Fruit fly (Drosophila melanogaster): ENCODE results near the gene bocks.

Gene bocks

dm6 chr3R:9630053-9630632, 39.3 kb upstream of the bocks start (continued):
- no peak for TF ChIP-seq peb (GFP tag; IDR thresholded peaks at IDR 0.05)
- TF ChIP-seq CG17385 (GFP tag; optimal IDR thresholded peaks at IDR 0.05), result peak; percentile 98
- TF ChIP-seq CG34376 (GFP tag; optimal IDR thresholded peaks at IDR 0.05), result no peak
- TF ChIP-seq wdn (GFP tag; IDR thresholded peaks at IDR 0.05), result no peak

- TF ChIP-seq Xbp1 (GFP tag; optimal IDR thresholded peaks at IDR 0.05), result peak; percentile 24
- TF ChIP-seq pb (GFP tag; optimal IDR thresholded peaks at IDR 0.05), result no peak
- peak; percentile 9 for TF ChIP-seq Nf-YB (GFP tag; optimal IDR thresholded peaks at IDR 0.05)
- peak; percentile 56 for TF ChIP-seq CG1603 (tag; optimal IDR thresholded peaks at IDR 0.05)
- peak; percentile 57 for TF ChIP-seq pzg (GFP tag; optimal IDR thresholded peaks at IDR 0.05)
- TF ChIP-seq Myb (GFP tag; optimal IDR thresholded peaks at IDR 0.05), result peak; percentile 48
- peak; percentile 33; the same call in 1 of the 3 replicates for TF ChIP-seq Opbp (GFP tag; IDR thresholded peaks at IDR 0.05; ENCODE audit: partially characterized antibody)
- peak; percentile 57 for TF ChIP-seq Nf-YC (tag; optimal IDR thresholded peaks at IDR 0.05)
- TF ChIP-seq Ets97D (GFP tag; optimal IDR thresholded peaks at IDR 0.05), result peak; percentile 29
- no peak for TF ChIP-seq maf-S (GFP tag; optimal IDR thresholded peaks at IDR 0.05)
- peak; percentile 65 for TF ChIP-seq BEAF-32 (GFP tag; optimal IDR thresholded peaks at IDR 0.05)
- TF ChIP-seq YL-1 (GFP tag; optimal IDR thresholded peaks at IDR 0.05), result peak; percentile 80
- no peak for TF ChIP-seq eyg (GFP tag; optimal IDR thresholded peaks at IDR 0.05)
- peak; percentile 59 for TF ChIP-seq CG14710 (tag; optimal IDR thresholded peaks at IDR 0.05)
- peak; percentile 33 for TF ChIP-seq Tbp (GFP tag; optimal IDR thresholded peaks at IDR 0.05)
- TF ChIP-seq CG8478 (optimal IDR thresholded peaks at IDR 0.05), result no peak
- peak; percentile 40; the same call in 1 of the 2 replicates for TF ChIP-seq Dref (GFP tag; IDR thresholded peaks at IDR 0.05)
- TF ChIP-seq tin (GFP tag; optimal IDR thresholded peaks at IDR 0.05), result no peak
- TF ChIP-seq Dp (GFP tag; optimal IDR thresholded peaks at IDR 0.05), result peak; percentile 61
- peak; percentile 8 for TF ChIP-seq MESR4 (GFP tag; optimal IDR thresholded peaks at IDR 0.05)
- no peak for TF ChIP-seq CG5180 (GFP tag; optimal IDR thresholded peaks at IDR 0.05)
- peak; percentile 59 for TF ChIP-seq stwl (tag; optimal IDR thresholded peaks at IDR 0.05)
- TF ChIP-seq zf30C (GFP tag; optimal IDR thresholded peaks at IDR 0.05), result no peak
- TF ChIP-seq Max (GFP tag; optimal IDR thresholded peaks at IDR 0.05), result peak; percentile 63
- peak in 1 of 2 experiments; percentile 3 for TF ChIP-seq tll (GFP tag; optimal IDR thresholded peaks at IDR 0.05)
- no peak for TF ChIP-seq CG11085 (GFP tag; IDR thresholded peaks at IDR 0.05)
- peak; percentile 66 for TF ChIP-seq dm (GFP tag; optimal IDR thresholded peaks at IDR 0.05)
- no peak for TF ChIP-seq slbo (GFP tag; IDR thresholded peaks at IDR 0.05)
- no peak for TF ChIP-seq nerfin-1 (tag; optimal IDR thresholded peaks at IDR 0.05)
- peak; percentile 8 for TF ChIP-seq gfzf (GFP tag; optimal IDR thresholded peaks at IDR 0.05)
- peak; percentile 33 for TF ChIP-seq lbe (GFP tag; optimal IDR thresholded peaks at IDR 0.05)
- no peak for TF ChIP-seq grau (tag; optimal IDR thresholded peaks at IDR 0.05)
- no peak for TF ChIP-seq TFAM (GFP tag; optimal IDR thresholded peaks at IDR 0.05)
- peak; percentile 80 for TF ChIP-seq sens (GFP tag)
- peak; percentile 38 for TF ChIP-seq trem (tag; optimal IDR thresholded peaks at IDR 0.05)
- TF ChIP-seq CG13775 (GFP tag; optimal IDR thresholded peaks at IDR 0.05), result no peak
- TF ChIP-seq CG4424 (GFP tag; optimal IDR thresholded peaks at IDR 0.05), result no peak
- TF ChIP-seq CG10267 (tag; optimal IDR thresholded peaks at IDR 0.05), result peak; percentile 3
- peak; percentile 67 for TF ChIP-seq CG3995 (GFP tag; optimal IDR thresholded peaks at IDR 0.05)
- no peak for TF ChIP-seq CrebB (tag; optimal IDR thresholded peaks at IDR 0.05)
- TF ChIP-seq Hr39 (optimal IDR thresholded peaks at IDR 0.05), result no peak
- TF ChIP-seq CG13287 (GFP tag; IDR thresholded peaks at IDR 0.05; ENCODE audit: partially characterized antibody), result peak; percentile 74
- TF ChIP-seq Sry-δ (GFP tag; optimal IDR thresholded peaks at IDR 0.05), result peak; percentile 8
- TF ChIP-seq CG34376 (GFP tag; optimal IDR thresholded peaks at IDR 0.05), result peak; percentile 23
- no peak for TF ChIP-seq Hand (GFP tag; optimal IDR thresholded peaks at IDR 0.05)
- no peak for TF ChIP-seq pnt (GFP tag; optimal IDR thresholded peaks at IDR 0.05)
Measured at dm6 chr3R:9628607-9629006, 37.8 kb upstream of the bocks start.

Measured in whole organism, embryonic.